Comparison of ENCODE assay signal across 2 worm cellular contexts in the genomic region with DNA sequence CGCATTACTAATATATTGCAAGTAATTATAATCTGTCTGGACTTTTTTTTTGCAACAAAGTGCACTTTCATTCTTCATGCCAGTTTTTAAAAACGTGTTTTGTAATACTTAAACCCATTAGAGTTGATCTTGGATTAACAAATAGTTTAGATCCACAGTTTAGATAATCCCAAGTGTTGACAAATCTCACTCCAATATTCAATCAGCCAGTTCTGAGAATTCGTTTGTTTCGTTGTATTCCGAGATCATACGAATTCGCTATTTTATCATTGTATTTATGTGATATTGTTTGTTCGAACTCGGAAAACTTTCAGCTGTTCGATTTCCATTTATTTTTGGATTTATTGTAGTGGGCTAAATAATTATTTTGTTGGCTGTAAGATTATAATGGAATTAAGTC.
A peak's percentile ranks its signal among the peaks of the same experiment; 100 is the strongest.
TF ChIP-seq lines count a peak whose summit lies in the region.

No protein-coding gene starts in this region.

TF ChIP-seq in whole organism, L1 larva, 84 proteins besides CTCF, POLR2A, EP300 and RAD21:
- TF ChIP-seq skn-1 (tag; optimal IDR thresholded peaks at IDR 0.05; lab: Kevin White, UChicago) (no peak), sox-4 (tag; optimal IDR thresholded peaks at IDR 0.05; lab: Kevin White, UChicago) (peak; percentile 66), hlh-17 (GFP tag; optimal IDR thresholded peaks at IDR 0.05; lab: Kevin White, UChicago; ENCODE audit: borderline replicate concordance) (no peak), pax-3 (tag; optimal IDR thresholded peaks at IDR 0.05; lab: Kevin White, UChicago) (peak; percentile 19), dsc-1 (tag; optimal IDR thresholded peaks at IDR 0.05; lab: Kevin White, UChicago) (peak; percentile 97), ztf-4 (tag; optimal IDR thresholded peaks at IDR 0.05; lab: Kevin White, UChicago) (no peak), mep-1 (tag; optimal IDR thresholded peaks at IDR 0.05; lab: Kevin White, UChicago) (no peak), F16B12.6 (tag; optimal IDR thresholded peaks at IDR 0.05; lab: Kevin White, UChicago) (no peak), snu-23 (GFP tag; optimal IDR thresholded peaks at IDR 0.05; lab: Kevin White, UChicago) (no peak), pqm-1 (tag; optimal IDR thresholded peaks at IDR 0.05; lab: Kevin White, UChicago) (no peak), nhr-71 (tag; optimal IDR thresholded peaks at IDR 0.05; lab: Kevin White, UChicago) (peak; percentile 27), nhr-47 (tag; optimal IDR thresholded peaks at IDR 0.05; lab: Kevin White, UChicago) (peak; percentile 36), fos-1 (tag; optimal IDR thresholded peaks at IDR 0.05; lab: Kevin White, UChicago) (no peak), mab-9 (GFP tag; IDR thresholded peaks at IDR 0.05; lab: Robert Waterston, UW) (no peak), ceh-88 (GFP tag; IDR thresholded peaks at IDR 0.05; lab: Robert Waterston, UW) (no peak), isw-1 (GFP tag; IDR thresholded peaks at IDR 0.05; lab: Robert Waterston, UW) (no peak), fkh-8 (tag; optimal IDR thresholded peaks at IDR 0.05; lab: Kevin White, UChicago) (peak; percentile 27)

TF ChIP-seq in whole organism, L2 larva, 48 proteins besides CTCF, POLR2A, EP300 and RAD21:
- TF ChIP-seq crh-2 (tag; optimal IDR thresholded peaks at IDR 0.05; lab: Kevin White, UChicago) (no peak), mbf-1 (tag; optimal IDR thresholded peaks at IDR 0.05; lab: Kevin White, UChicago) (no peak), skn-1 (tag; optimal IDR thresholded peaks at IDR 0.05; lab: Kevin White, UChicago) (no peak), sma-9 (GFP tag; optimal IDR thresholded peaks at IDR 0.05; lab: Kevin White, UChicago) (peak; percentile 30), sma-9 (tag; optimal IDR thresholded peaks at IDR 0.05; lab: Kevin White, UChicago) (no peak), dmd-4 (tag; optimal IDR thresholded peaks at IDR 0.05; lab: Kevin White, UChicago) (no peak), egl-27 (tag; optimal IDR thresholded peaks at IDR 0.05; lab: Kevin White, UChicago) (no peak), nhr-10 (tag; optimal IDR thresholded peaks at IDR 0.05; lab: Kevin White, UChicago) (no peak), alr-1 (tag; optimal IDR thresholded peaks at IDR 0.05; lab: Kevin White, UChicago) (no peak), gmeb-1 (tag; optimal IDR thresholded peaks at IDR 0.05; lab: Kevin White, UChicago) (no peak)
